Worm (Caenorhabditis elegans) whole organism, L2 larva: ENCODE data around the gene C06B3.16.

Experiments
- alr-1 ChIP-seq: fragments of 150-350 bp; optimal IDR thresholded peaks from 2 replicates; lab custom pipeline; 2014; ENCODE audit warnings: missing biosample characterization, missing genetic modification characterization
- ama-1 ChIP-seq: fragments of 150-350 bp; optimal IDR thresholded peaks from 2 replicates; lab custom pipeline; 2018; ENCODE audit warnings: inconsistent platforms
- ceh-82 ChIP-seq: fragments of 150-350 bp; optimal IDR thresholded peaks from 2 replicates; lab custom pipeline; 2014; ENCODE audit warnings: missing biosample characterization, missing genetic modification characterization
- elt-3 ChIP-seq: sonication (generic microtip); optimal IDR thresholded peaks from 2 replicates; lab custom pipeline; 2017; ENCODE audit warnings: missing biosample characterization, missing genetic modification characterization
- nhr-11 ChIP-seq: fragments of 150-350 bp; optimal IDR thresholded peaks from 2 replicates; lab custom pipeline; 2014; ENCODE audit warnings: missing biosample characterization, missing genetic modification characterization
- skn-1 ChIP-seq: sonication (generic microtip); optimal IDR thresholded peaks from 2 replicates; lab custom pipeline; 2017; ENCODE audit warnings: missing biosample characterization, missing genetic modification characterization
- snpc-4 ChIP-seq: fragments of 150-350 bp; optimal IDR thresholded peaks from 2 replicates; lab custom pipeline; 2014; ENCODE audit warnings: missing biosample characterization, missing genetic modification characterization

- TF ChIP-seq nhr-11 (tag; lab: Kevin White, UChicago), result no peak
- no peak for TF ChIP-seq ama-1 (lab: Kevin White, UChicago)
- TF ChIP-seq snpc-4 (tag; lab: Kevin White, UChicago), result no peak
- TF ChIP-seq ceh-82 (tag; lab: Kevin White, UChicago), result no peak
- TF ChIP-seq skn-1 (tag; lab: Kevin White, UChicago), result no peak
- TF ChIP-seq elt-3, result no peak
- TF ChIP-seq alr-1, result no peak
Observed at ce11 chrV:13926398-13926797, 4.9 kb upstream of the C06B3.16 start, which contains the start of gene srxa-12.
